Worm (Caenorhabditis elegans) whole organism, young adult: ENCODE measurements around the gene F56D2.3.

Experiments used
- B0019.2 ChIP-seq: fragments of 200-800 bp; sonication (Bioruptor generic); conservative IDR thresholded peaks from 2 replicates; pipeline ENCODE4 v1.3.6; 2022; ENCODE audit warnings: missing genetic modification reagents, missing genetic modification characterization, missing compliant biosample characterization
- B0261.1 ChIP-seq: sonication (generic microtip); optimal IDR thresholded peaks from 2 replicates; lab custom pipeline; 2016; ENCODE audit warnings: mild to moderate bottlenecking, missing genetic modification characterization, moderate library complexity, missing compliant biosample characterization
- B0336.3 ChIP-seq: fragments of 200-800 bp; sonication (Bioruptor generic); IDR thresholded peaks from 2 replicates; pipeline ENCODE4 v1.3.6; 2022; ENCODE audit warnings: missing genetic modification characterization, missing compliant biosample characterization
- C17E4.6 ChIP-seq: fragments of 200-800 bp; sonication (Bioruptor generic); IDR thresholded peaks from 2 replicates; pipeline ENCODE4 v1.3.6; 2022; ENCODE audit warnings: missing genetic modification reagents, missing genetic modification characterization, missing compliant biosample characterization
- F10E7.11 ChIP-seq: sonication (generic microtip); optimal IDR thresholded peaks from 2 replicates; lab custom pipeline; 2017; ENCODE audit warnings: mild to moderate bottlenecking, missing genetic modification characterization, moderate library complexity, missing compliant biosample characterization
- F33H1.4 ChIP-seq: fragments of 200-800 bp; sonication (Bioruptor generic); IDR thresholded peaks from 2 replicates; pipeline ENCODE4 v1.3.6; 2022; ENCODE audit warnings: missing genetic modification reagents, missing genetic modification characterization, missing compliant biosample characterization
- F55B11.4 ChIP-seq: sonication (generic microtip); optimal IDR thresholded peaks from 2 replicates; lab custom pipeline; 2016; ENCODE audit warnings: missing compliant biosample characterization, missing genetic modification characterization, borderline replicate concordance; ENCODE audit not compliant: insufficient read depth
- F57A8.1 ChIP-seq: fragments of 200-800 bp; sonication (Bioruptor generic); optimal IDR thresholded peaks from 2 replicates; lab custom pipeline; 2018; ENCODE audit warnings: mild to moderate bottlenecking, missing genetic modification characterization, moderate library complexity, missing compliant biosample characterization
- T07F8.4 ChIP-seq: sonication (generic microtip); optimal IDR thresholded peaks from 2 replicates; lab custom pipeline; 2016; ENCODE audit warnings: mild to moderate bottlenecking, missing genetic modification characterization, moderate library complexity, missing compliant biosample characterization
- Y53F4B.3 ChIP-seq: fragments of 200-800 bp; sonication (Bioruptor generic); IDR thresholded peaks from 2 replicates; pipeline ENCODE4 v1.3.6; 2022; ENCODE audit warnings: missing genetic modification reagents, missing genetic modification characterization, missing compliant biosample characterization
- Y53G8AR.9 ChIP-seq: fragments of 200-800 bp; sonication (Bioruptor generic); conservative IDR thresholded peaks from 2 replicates; pipeline ENCODE4 v1.3.6; 2022; ENCODE audit warnings: missing genetic modification reagents, missing genetic modification characterization, missing compliant biosample characterization
- Y67H2A.10 ChIP-seq: fragments of 200-800 bp; sonication (Bioruptor generic); conservative IDR thresholded peaks from 2 replicates; pipeline ENCODE4 v1.3.6; 2022; ENCODE audit warnings: missing genetic modification reagents, missing genetic modification characterization, missing compliant biosample characterization
- ZK185.1 ChIP-seq: sonication (generic microtip); optimal IDR thresholded peaks from 2 replicates; lab custom pipeline; 2016; ENCODE audit warnings: mild to moderate bottlenecking, missing genetic modification characterization, missing compliant biosample characterization; ENCODE audit not compliant: poor library complexity, severe bottlenecking
- attf-3 ChIP-seq: fragments of 200-800 bp; sonication (Bioruptor generic); conservative IDR thresholded peaks from 2 replicates; pipeline ENCODE4 v1.3.6; 2022; ENCODE audit warnings: missing genetic modification reagents, missing genetic modification characterization, missing compliant biosample characterization
- attf-6 ChIP-seq: fragments of 200-800 bp; sonication (Bioruptor generic); IDR thresholded peaks from 2 replicates; pipeline ENCODE4 v1.3.6; 2022; ENCODE audit warnings: missing genetic modification reagents, missing genetic modification characterization, missing compliant biosample characterization
- cebp-2 ChIP-seq: fragments of 200-800 bp; sonication (Bioruptor generic); IDR thresholded peaks from 2 replicates; pipeline ENCODE4 v1.3.6; 2022; ENCODE audit warnings: missing genetic modification characterization, missing compliant biosample characterization
- ceh-27 ChIP-seq: fragments of 200-800 bp; sonication (Bioruptor generic); optimal IDR thresholded peaks from 2 replicates; lab custom pipeline; 2018; ENCODE audit warnings: mild to moderate bottlenecking, missing genetic modification characterization, moderate library complexity, missing compliant biosample characterization
- ceh-40 ChIP-seq: fragments of 200-800 bp; sonication (Bioruptor generic); IDR thresholded peaks from 2 replicates; pipeline ENCODE4 v1.3.6; 2022; ENCODE audit warnings: missing genetic modification characterization, missing compliant biosample characterization
- die-1 ChIP-seq: sonication (generic microtip); optimal IDR thresholded peaks from 2 replicates; lab custom pipeline; 2016; ENCODE audit warnings: missing genotype, mild to moderate bottlenecking, missing genetic modification characterization, missing compliant biosample characterization
- egl-18 ChIP-seq: fragments of 200-800 bp; sonication (Bioruptor generic); IDR thresholded peaks from 2 replicates; pipeline ENCODE4 v1.3.6; 2022; ENCODE audit warnings: missing genetic modification reagents, missing genetic modification characterization, missing compliant biosample characterization
- ets-4 ChIP-seq: fragments of 200-800 bp; sonication (Bioruptor generic); optimal IDR thresholded peaks from 2 replicates; lab custom pipeline; 2018; ENCODE audit warnings: mild to moderate bottlenecking, missing genetic modification characterization, missing compliant biosample characterization
- fkh-3 ChIP-seq: sonication (generic microtip); optimal IDR thresholded peaks from 2 replicates; lab custom pipeline; 2016; ENCODE audit warnings: mild to moderate bottlenecking, missing genetic modification characterization, missing compliant biosample characterization
- hlh-26 ChIP-seq: fragments of 200-800 bp; sonication (Bioruptor generic); conservative IDR thresholded peaks from 2 replicates; pipeline ENCODE4 v1.3.6; 2022; ENCODE audit warnings: missing genetic modification reagents, missing genetic modification characterization, missing compliant biosample characterization
- lag-1 ChIP-seq: fragments of 200-800 bp; sonication (Bioruptor generic); IDR thresholded peaks from 2 replicates; pipeline ENCODE4 v1.3.6; 2022; ENCODE audit warnings: missing genetic modification reagents, missing genetic modification characterization, missing compliant biosample characterization
- lsy-27 ChIP-seq: sonication (generic microtip); optimal IDR thresholded peaks from 2 replicates; lab custom pipeline; 2017; ENCODE audit warnings: missing genetic modification characterization, mild to moderate bottlenecking, missing compliant biosample characterization, antibody characterized with exemption, missing genotype, borderline replicate concordance; ENCODE audit not compliant: insufficient read depth
- madf-6 ChIP-seq: fragments of 200-800 bp; sonication (Bioruptor generic); IDR thresholded peaks from 2 replicates; pipeline ENCODE4 v1.3.6; 2022; ENCODE audit warnings: missing genetic modification reagents, missing genetic modification characterization, missing compliant biosample characterization
- madf-8 ChIP-seq: fragments of 200-800 bp; sonication (Bioruptor generic); conservative IDR thresholded peaks from 2 replicates; pipeline ENCODE4 v1.3.6; 2022; ENCODE audit warnings: missing genetic modification reagents, missing genetic modification characterization, missing compliant biosample characterization
- nfya-1 ChIP-seq: sonication (generic microtip); optimal IDR thresholded peaks from 2 replicates; lab custom pipeline; 2017; ENCODE audit warnings: antibody characterized with exemption, missing compliant biosample characterization, missing genetic modification characterization, borderline replicate concordance; ENCODE audit not compliant: insufficient read depth
- nfya-2 ChIP-seq: fragments of 200-800 bp; sonication (Bioruptor generic); IDR thresholded peaks from 2 replicates; pipeline ENCODE4 v1.3.6; 2022; ENCODE audit warnings: missing genetic modification reagents, missing genetic modification characterization, missing compliant biosample characterization
- nhr-179 ChIP-seq: sonication (generic microtip); optimal IDR thresholded peaks from 2 replicates; lab custom pipeline; 2016; ENCODE audit warnings: mild to moderate bottlenecking, missing genetic modification characterization, missing compliant biosample characterization
- nhr-27 ChIP-seq: fragments of 200-800 bp; sonication (Bioruptor generic); optimal IDR thresholded peaks from 2 replicates; lab custom pipeline; 2018; ENCODE audit warnings: mild to moderate bottlenecking, missing genetic modification characterization, moderate library complexity, missing compliant biosample characterization
- nhr-80 ChIP-seq: sonication (generic microtip); optimal IDR thresholded peaks from 2 replicates; lab custom pipeline; 2016; ENCODE audit warnings: missing genetic modification characterization, missing compliant biosample characterization
- nhr-90 ChIP-seq: sonication (generic microtip); optimal IDR thresholded peaks from 2 replicates; lab custom pipeline; 2016; ENCODE audit warnings: missing genotype, mild to moderate bottlenecking, missing genetic modification characterization, missing compliant biosample characterization
- pha-4 ChIP-seq: fragments of 150-350 bp; sonication (generic microtip); optimal IDR thresholded peaks from 2 replicates; lab custom pipeline; 2014; ENCODE audit warnings: missing biosample characterization, missing genetic modification reagents, missing genetic modification characterization
- rpc-1 ChIP-seq, 2 experiments: fragments of 150-350 bp in 1 of 2; sonication (generic microtip) in 1 of 2; optimal IDR thresholded peaks; 2 replicates each; lab custom pipeline; 2014 to 2018; ENCODE audit warnings: missing biosample characterization in 1 of 2, missing genetic modification characterization in 1 of 2, missing genetic modification reagents in 1 of 2, missing genotype in 1 of 2
- sdz-38 ChIP-seq: sonication (generic microtip); optimal IDR thresholded peaks from 2 replicates; lab custom pipeline; 2016; ENCODE audit warnings: missing genotype, missing genetic modification characterization, missing compliant biosample characterization
- sea-2 ChIP-seq: fragments of 200-800 bp; sonication (Bioruptor generic); IDR thresholded peaks from 2 replicates; pipeline ENCODE4 v1.3.6; 2022; ENCODE audit warnings: missing genetic modification characterization, missing compliant biosample characterization
- unc-62 ChIP-seq: fragments of 150-350 bp; optimal IDR thresholded peaks from 2 replicates; lab custom pipeline; 2014; ENCODE audit warnings: missing biosample characterization, missing genetic modification reagents, missing genetic modification characterization
- zim-3 ChIP-seq: sonication (generic microtip); optimal IDR thresholded peaks from 2 replicates; lab custom pipeline; 2017; ENCODE audit warnings: mild to moderate bottlenecking, missing genetic modification characterization, moderate library complexity, missing compliant biosample characterization
- ztf-6 ChIP-seq: fragments of 200-800 bp; sonication (Bioruptor generic); IDR thresholded peaks from 2 replicates; pipeline ENCODE4 v1.3.6; 2022; ENCODE audit warnings: missing genetic modification reagents, missing genetic modification characterization, missing compliant biosample characterization

The F56D2.3 gene

ce11 chrIII:5570814-5571443, 13.8 kb upstream of the F56D2.3 start:
- no peak for TF ChIP-seq Y53F4B.3
- TF ChIP-seq F57A8.1 (GFP tag; lab: Kevin White, UChicago) = no peak
- no peak for TF ChIP-seq attf-6
- no peak for TF ChIP-seq rpc-1 (optimal IDR thresholded peaks at IDR 0.05; lab: Kevin White, UChicago)
- no peak for TF ChIP-seq rpc-1 (tag; optimal IDR thresholded peaks at IDR 0.05; lab: Kevin White, UChicago)
- TF ChIP-seq ets-4 (GFP tag; lab: Kevin White, UChicago) = no peak
- no peak for TF ChIP-seq die-1 (tag; lab: Kevin White, UChicago)
- no peak for TF ChIP-seq sea-2 (GFP tag; lab: Robert Waterston, UW)
- TF ChIP-seq nhr-90 (tag; lab: Kevin White, UChicago) = no peak
- TF ChIP-seq nfya-1 (tag; lab: Kevin White, UChicago) = no peak
- TF ChIP-seq B0336.3 (GFP tag; lab: Robert Waterston, UW) = no peak
- TF ChIP-seq hlh-26 (GFP tag; lab: Robert Waterston, UW) = no peak
- no peak for TF ChIP-seq nhr-27 (tag; lab: Kevin White, UChicago)
- TF ChIP-seq lsy-27 = no peak

ce11 chrIII:5572806-5573205, 11.9 kb upstream of the F56D2.3 start:
- TF ChIP-seq nfya-2 (no peak), ets-4 (GFP tag; lab: Kevin White, UChicago) (no peak), F33H1.4 (GFP tag; lab: Robert Waterston, UW) (no peak), Y53G8AR.9 (GFP tag; lab: Robert Waterston, UW) (no peak), lsy-27 (no peak), egl-18 (no peak), cebp-2 (GFP tag; lab: Robert Waterston, UW) (no peak), unc-62 (GFP tag; lab: Kevin White, UChicago) (no peak), nhr-80 (tag; lab: Kevin White, UChicago) (no peak), attf-3 (GFP tag; lab: Robert Waterston, UW) (no peak), ZK185.1 (tag; lab: Kevin White, UChicago) (no peak), madf-6 (GFP tag; lab: Robert Waterston, UW) (no peak), C17E4.6 (no peak), B0261.1 (no peak), lag-1 (no peak), nfya-1 (tag; lab: Kevin White, UChicago) (no peak), fkh-3 (tag; lab: Kevin White, UChicago) (no peak)

DNA sequence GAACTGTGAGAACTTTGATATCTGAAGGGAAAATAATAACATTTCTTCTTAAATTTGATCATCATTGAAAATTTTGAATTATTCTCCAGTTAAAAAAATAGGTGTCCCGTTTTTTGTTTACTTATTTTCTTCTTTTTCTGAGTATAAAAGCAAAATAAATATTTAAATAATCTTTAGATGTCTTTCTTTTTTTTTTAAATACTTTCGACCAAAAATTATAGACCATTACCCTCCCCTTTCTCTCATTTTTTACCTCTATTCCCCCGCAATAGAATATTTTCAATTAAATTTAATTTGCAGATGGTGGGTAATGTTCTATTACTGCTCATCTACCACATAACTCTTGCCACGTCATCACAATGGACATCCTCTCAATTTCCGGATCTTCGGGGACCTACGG, 11.1 kb upstream of the F56D2.3 start, which contains the start of gene molo-1:
Gene molo-1, plus strand, starts transcription at position 301 of the 400 bp plus-strand sequence.
- TF ChIP-seq nhr-179 (tag; lab: Kevin White, UChicago) (no peak), F55B11.4 (tag; lab: Kevin White, UChicago) (no peak), Y67H2A.10 (GFP tag; lab: Robert Waterston, UW) (no peak), T07F8.4 (tag; lab: Kevin White, UChicago) (no peak), pha-4 (tag; lab: Kevin White, UChicago) (no peak), ztf-6 (GFP tag; lab: Robert Waterston, UW) (no peak), B0019.2 (GFP tag; lab: Robert Waterston, UW) (no peak), sdz-38 (tag; lab: Kevin White, UChicago) (no peak), F10E7.11 (tag; lab: Kevin White, UChicago) (no peak), ceh-40 (no peak), hlh-26 (GFP tag; lab: Robert Waterston, UW) (no peak), ceh-27 (GFP tag; lab: Kevin White, UChicago) (no peak), zim-3 (no peak), madf-8 (no peak)
